Fruit fly (Drosophila melanogaster) whole organism, pupa: ENCODE measurements around the gene CG13010.
A peak's percentile ranks its signal among the peaks of the same experiment; 100 is the strongest.

Source experiments
- CG12605 ChIP-seq: fragments of 200-800 bp; sonication (Bioruptor generic); IDR thresholded peaks from 2 replicates; pipeline ENCODE4 v1.3.6; 2022; ENCODE audit warnings: missing biosample characterization, missing genetic modification characterization
- CG13204 ChIP-seq: fragments of 200-800 bp; sonication (Bioruptor generic); optimal IDR thresholded peaks from 2 replicates; lab custom pipeline; 2018; ENCODE audit warnings: missing biosample characterization, mild to moderate bottlenecking, missing genetic modification characterization, moderate library complexity
- CG15710 ChIP-seq: fragments of 200-800 bp; sonication (Bioruptor generic); optimal IDR thresholded peaks from 2 replicates; lab custom pipeline; 2018; ENCODE audit warnings: missing biosample characterization, mild to moderate bottlenecking, missing genetic modification characterization, moderate library complexity
- CG17806 ChIP-seq: fragments of 200-800 bp; sonication (Bioruptor generic); optimal IDR thresholded peaks from 2 replicates; lab custom pipeline; 2018; ENCODE audit warnings: missing biosample characterization, mild to moderate bottlenecking, missing genetic modification characterization, moderate library complexity
- CG34367 ChIP-seq: fragments of 200-800 bp; sonication (Bioruptor generic); optimal IDR thresholded peaks from 2 replicates; lab custom pipeline; 2018; ENCODE audit warnings: missing biosample characterization, mild to moderate bottlenecking, missing genetic modification characterization
- CG4496 ChIP-seq: fragments of 200-800 bp; sonication (Bioruptor generic); IDR thresholded peaks from 3 replicates; pipeline ENCODE4 v1.3.6; 2022; ENCODE audit warnings: missing biosample characterization, missing genetic modification characterization
- CG8159 ChIP-seq: fragments of 200-800 bp; sonication (Bioruptor generic); optimal IDR thresholded peaks from 3 replicates; lab custom pipeline; 2018; ENCODE audit warnings: missing biosample characterization, mild to moderate bottlenecking, missing genetic modification characterization, moderate library complexity
- CG9948 ChIP-seq: fragments of 200-800 bp; sonication (Bioruptor generic); optimal IDR thresholded peaks from 2 replicates; lab custom pipeline; 2018; ENCODE audit warnings: missing biosample characterization, mild to moderate bottlenecking, missing genetic modification characterization, moderate library complexity
- D1 ChIP-seq: fragments of 200-800 bp; sonication (Bioruptor generic); optimal IDR thresholded peaks from 2 replicates; lab custom pipeline; 2018; ENCODE audit warnings: missing biosample characterization, mild to moderate bottlenecking, missing genetic modification characterization, moderate library complexity
- Ets98B ChIP-seq: fragments of 200-800 bp; sonication (Bioruptor generic); IDR thresholded peaks from 2 replicates; pipeline ENCODE4 v1.3.6; 2022; ENCODE audit warnings: missing biosample characterization, missing genetic modification characterization
- Pif1A ChIP-seq: fragments of 200-800 bp; sonication (Bioruptor generic); optimal IDR thresholded peaks from 3 replicates; lab custom pipeline; 2016; ENCODE audit warnings: missing biosample characterization, missing genetic modification characterization
- fd96Ca ChIP-seq: fragments of 200-800 bp; sonication (Bioruptor generic); IDR thresholded peaks from 3 replicates; pipeline ENCODE4 v1.3.6; 2022; ENCODE audit warnings: missing biosample characterization, missing genetic modification characterization
- rn ChIP-seq: fragments of 200-800 bp; sonication (Bioruptor generic); IDR thresholded peaks from 2 replicates; pipeline ENCODE4 v1.3.6; 2022; ENCODE audit warnings: missing biosample characterization, missing genetic modification characterization

- TF ChIP-seq CG15710 (tag; lab: Kevin White, UChicago) = peak; percentile 74
- peak; percentile 90 for TF ChIP-seq Ets98B (GFP tag; lab: Robert Waterston, UW)
- peak; percentile 68 for TF ChIP-seq CG34367 (tag; lab: Kevin White, UChicago)
- TF ChIP-seq CG8159 (tag; lab: Kevin White, UChicago) = peak; percentile 62
- TF ChIP-seq Pif1A (GFP tag; lab: Kevin White, UChicago) = peak; percentile 77
- TF ChIP-seq CG4496 (GFP tag; lab: Robert Waterston, UW) = peak; percentile 95
- no peak for TF ChIP-seq CG13204
- peak; percentile 62 for TF ChIP-seq CG17806 (tag; lab: Kevin White, UChicago)
- TF ChIP-seq rn (GFP tag; lab: Robert Waterston, UW) = peak; percentile 66
- TF ChIP-seq fd96Ca (GFP tag; lab: Robert Waterston, UW) = peak; percentile 90
- peak; percentile 87 for TF ChIP-seq CG12605
- TF ChIP-seq D1 (tag; lab: Kevin White, UChicago) = no peak
- peak; percentile 61 for TF ChIP-seq CG9948 (tag; lab: Kevin White, UChicago)
Observed at dm6 chrX:16691440-16691839, 12.7 kb upstream of the CG13010 start.
